Worm (Caenorhabditis elegans) whole organism, L1 larva: ENCODE data around the gene rps-5.

ENCODE experiments used
- Y116A8C.19 ChIP-seq: sonication (generic microtip); optimal IDR thresholded peaks from 2 replicates; lab custom pipeline; 2016; ENCODE audit warnings: missing compliant biosample characterization, missing genetic modification characterization, borderline replicate concordance
- blmp-1 ChIP-seq: fragments of 150-350 bp; optimal IDR thresholded peaks from 2 replicates; lab custom pipeline; 2014; ENCODE audit warnings: missing biosample characterization, missing genetic modification characterization
- ceh-63 ChIP-seq: fragments of 200-800 bp; sonication (Bioruptor generic); optimal IDR thresholded peaks from 2 replicates; lab custom pipeline; 2018; ENCODE audit warnings: mild to moderate bottlenecking, missing genetic modification characterization, missing compliant biosample characterization
- ceh-88 ChIP-seq: fragments of 200-800 bp; sonication (Bioruptor generic); IDR thresholded peaks from 2 replicates; pipeline ENCODE4 v1.3.6; 2022; ENCODE audit warnings: missing genetic modification characterization, missing compliant biosample characterization
- dpl-1 ChIP-seq, 3 experiments: fragments of 150-350 bp in 2 of 3; sonication (generic microtip) in 1 of 3; optimal IDR thresholded peaks; 2 replicates each; lab custom pipeline; 2014 to 2017; ENCODE audit warnings: missing biosample characterization in 3 of 3, missing genetic modification characterization in 3 of 3, missing genetic modification reagents in 3 of 3
- egl-27 ChIP-seq, 2 experiments: fragments of 150-350 bp in 1 of 2; sonication (generic microtip); optimal IDR thresholded peaks; 3 replicates each; lab custom pipeline; 2017 to 2018; ENCODE audit warnings: missing biosample characterization in 2 of 2, missing genetic modification characterization in 2 of 2, missing genetic modification reagents in 2 of 2
- jun-1 ChIP-seq: fragments of 150-350 bp; optimal IDR thresholded peaks from 2 replicates; lab custom pipeline; 2014; ENCODE audit warnings: missing biosample characterization, missing genetic modification reagents, missing genetic modification characterization
- lin-13 ChIP-seq: fragments of 150-350 bp; optimal IDR thresholded peaks from 2 replicates; lab custom pipeline; 2014; ENCODE audit warnings: missing biosample characterization, missing genetic modification reagents, missing genetic modification characterization
- nhr-76 ChIP-seq: sonication (generic microtip); optimal IDR thresholded peaks from 2 replicates; lab custom pipeline; 2017; ENCODE audit warnings: missing biosample characterization, missing genetic modification characterization
- rnt-1 ChIP-seq: sonication (generic microtip); optimal IDR thresholded peaks from 2 replicates; lab custom pipeline; 2016; ENCODE audit warnings: mild to moderate bottlenecking, missing genetic modification characterization, moderate library complexity, missing compliant biosample characterization
- skn-1 ChIP-seq: fragments of 150-350 bp; optimal IDR thresholded peaks from 2 replicates; lab custom pipeline; 2014; ENCODE audit warnings: missing biosample characterization, missing genetic modification characterization
- tlp-1 ChIP-seq: fragments of 150-350 bp; optimal IDR thresholded peaks from 2 replicates; lab custom pipeline; 2014; ENCODE audit warnings: missing biosample characterization, missing genetic modification characterization
- unc-130 ChIP-seq: fragments of 150-350 bp; optimal IDR thresholded peaks from 2 replicates; lab custom pipeline; 2017; ENCODE audit warnings: missing biosample characterization, missing genetic modification characterization, inconsistent platforms
- xbp-1 ChIP-seq: sonication (generic microtip); optimal IDR thresholded peaks from 2 replicates; lab custom pipeline; 2016; ENCODE audit warnings: missing genetic modification characterization, missing compliant biosample characterization

DNA sequence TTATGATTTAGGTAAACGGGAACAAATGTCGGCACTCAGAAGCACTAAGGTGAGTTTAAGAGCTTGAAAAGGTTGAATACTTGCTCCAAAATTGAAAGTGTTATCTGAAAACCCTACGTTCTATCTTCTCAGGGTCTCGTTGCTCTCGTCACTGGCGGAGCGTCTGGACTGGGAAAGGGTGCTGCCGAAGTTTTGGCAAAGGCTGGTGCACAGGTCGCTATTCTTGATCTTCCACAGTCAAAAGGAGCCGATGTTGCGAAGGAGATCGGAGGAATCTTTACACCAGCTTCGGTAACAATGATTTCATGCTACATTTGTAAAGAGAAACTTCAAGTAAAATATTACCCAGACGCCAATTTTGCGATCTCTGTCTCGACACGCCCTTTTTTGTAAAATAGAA lies 20.4 kb upstream of the rps-5 start, which contains the start of gene ard-1:
- no peak for TF ChIP-seq nhr-76
- no peak for TF ChIP-seq tlp-1
- TF ChIP-seq dpl-1 (GFP tag; optimal IDR thresholded peaks at IDR 0.05; lab: Kevin White, UChicago): no peak
- no peak for TF ChIP-seq ceh-63 (GFP tag; lab: Kevin White, UChicago)
- no peak for TF ChIP-seq blmp-1 (tag; lab: Kevin White, UChicago)
- TF ChIP-seq ceh-88 (GFP tag; lab: Robert Waterston, UW): no peak
- no peak for TF ChIP-seq rnt-1 (tag; lab: Kevin White, UChicago)
- no peak for TF ChIP-seq Y116A8C.19 (tag; lab: Kevin White, UChicago)
- no peak for TF ChIP-seq skn-1 (tag; lab: Kevin White, UChicago)
- TF ChIP-seq jun-1 (tag; lab: Kevin White, UChicago): no peak
- no peak for TF ChIP-seq unc-130
- TF ChIP-seq lin-13: no peak
- TF ChIP-seq xbp-1 (tag; lab: Kevin White, UChicago): no peak
- TF ChIP-seq egl-27 (tag; optimal IDR thresholded peaks at IDR 0.05; lab: Kevin White, UChicago): no peak
